Fruit fly (Drosophila melanogaster): Measurements from ENCODE around the gene Ubi-p5E.

Gene Ubi-p5E

dm6 chrX:6301052-6301451 is 21.6 kb upstream of the Ubi-p5E start, which contains the start of gene CG12219:
CG12219 (minus strand) TSS chrX:6301285.
- TF ChIP-seq Rel (GFP tag; optimal IDR thresholded peaks at IDR 0.05), result no peak
- peak; percentile 71 for TF ChIP-seq Rel (tag; optimal IDR thresholded peaks at IDR 0.05)
- TF ChIP-seq CG9705 (GFP tag; optimal IDR thresholded peaks at IDR 0.05), result no peak

dm6 chrX:6295129-6295539 is 15.7 kb upstream of the Ubi-p5E start, which contains the start of the genes CG15891 and CG3815:
CG15891 (minus strand) TSS chrX:6295345.
CG3815 (plus strand) TSS chrX:6295389.
- no peak for TF ChIP-seq OdsH (GFP tag; optimal IDR thresholded peaks at IDR 0.05)
- TF ChIP-seq Hr78 (GFP tag; optimal IDR thresholded peaks at IDR 0.05), result no peak
- peak; percentile 77 for TF ChIP-seq HLH106 (tag; optimal IDR thresholded peaks at IDR 0.05)
- TF ChIP-seq usp (GFP tag; optimal IDR thresholded peaks at IDR 0.05), result no peak
- TF ChIP-seq CG32264 (GFP tag; optimal IDR thresholded peaks at IDR 0.05), result no peak
- TF ChIP-seq Dif (GFP tag; optimal IDR thresholded peaks at IDR 0.05; ENCODE audit: partially characterized antibody), result no peak
- TF ChIP-seq Myc (optimal IDR thresholded peaks at IDR 0.05), result peak; percentile 99
- no peak for TF ChIP-seq jim (GFP tag; optimal IDR thresholded peaks at IDR 0.05)
- no peak for TF ChIP-seq tai (GFP tag; optimal IDR thresholded peaks at IDR 0.05)
- TF ChIP-seq Sp1 (GFP tag; optimal IDR thresholded peaks at IDR 0.05), result peak; percentile 71
- TF ChIP-seq GATAd (GFP tag; optimal IDR thresholded peaks at IDR 0.05), result no peak
- no peak for TF ChIP-seq CrebA (GFP tag; optimal IDR thresholded peaks at IDR 0.05; ENCODE audit: borderline replicate concordance)
- peak; percentile 31 for TF ChIP-seq psq (GFP tag; optimal IDR thresholded peaks at IDR 0.05)
- TF ChIP-seq dsf (GFP tag; optimal IDR thresholded peaks at IDR 0.05; ENCODE audit: borderline replicate concordance), result no peak
- no peak for TF ChIP-seq br (GFP tag; optimal IDR thresholded peaks at IDR 0.05)
- no peak for TF ChIP-seq brk (GFP tag; optimal IDR thresholded peaks at IDR 0.05)
- no peak for TF ChIP-seq Dfd (GFP tag; optimal IDR thresholded peaks at IDR 0.05)
- no peak for TF ChIP-seq woc (GFP tag; optimal IDR thresholded peaks at IDR 0.05)
- no peak for TF ChIP-seq pan (optimal IDR thresholded peaks at IDR 0.05)
- peak; percentile 57 for TF ChIP-seq h (GFP tag; optimal IDR thresholded peaks at IDR 0.05)
- no peak for TF ChIP-seq lola (GFP tag; optimal IDR thresholded peaks at IDR 0.05)
- no peak for TF ChIP-seq fru (GFP tag; optimal IDR thresholded peaks at IDR 0.05)
- peak in 1 of 2 experiments; percentile 63 for TF ChIP-seq foxo (GFP tag; optimal IDR thresholded peaks at IDR 0.05)
- TF ChIP-seq Jra (GFP tag; optimal IDR thresholded peaks at IDR 0.05), result no peak
- TF ChIP-seq Rel (GFP tag; optimal IDR thresholded peaks at IDR 0.05), result no peak
- TF ChIP-seq Rel (tag; optimal IDR thresholded peaks at IDR 0.05), result peak; percentile 43
- peak; percentile 49 for TF ChIP-seq CG9705 (GFP tag; optimal IDR thresholded peaks at IDR 0.05)
- no peak for TF ChIP-seq Abd-B (GFP tag; optimal IDR thresholded peaks at IDR 0.05)
- TF ChIP-seq dl (GFP tag; optimal IDR thresholded peaks at IDR 0.05; ENCODE audit: insufficient read depth in 1 of 2, partially characterized antibody in 2 of 2), result no peak
- TF ChIP-seq N (GFP tag; optimal IDR thresholded peaks at IDR 0.05), result no peak
- no peak for TF ChIP-seq Hr83 (GFP tag; optimal IDR thresholded peaks at IDR 0.05; ENCODE audit: poor library complexity, severe bottlenecking)
- no peak for TF ChIP-seq Mio (GFP tag; optimal IDR thresholded peaks at IDR 0.05)
- TF ChIP-seq ey (GFP tag; optimal IDR thresholded peaks at IDR 0.05), result peak; percentile 22
- no peak for TF ChIP-seq Vsx2 (GFP tag; optimal IDR thresholded peaks at IDR 0.05; ENCODE audit: partially characterized antibody)
- TF ChIP-seq sv (GFP tag; optimal IDR thresholded peaks at IDR 0.05), result no peak
- TF ChIP-seq rgr (GFP tag; optimal IDR thresholded peaks at IDR 0.05), result peak; percentile 51
- TF ChIP-seq sage (GFP tag; optimal IDR thresholded peaks at IDR 0.05), result no peak
- no peak for TF ChIP-seq dmrt93B (GFP tag; optimal IDR thresholded peaks at IDR 0.05)
- no peak for TF ChIP-seq Hnf4 (GFP tag; optimal IDR thresholded peaks at IDR 0.05)

dm6 chrX:6294243-6294642 is 14.8 kb upstream of the Ubi-p5E start, which contains the start of gene CG15892:
CG15892 (minus strand) TSS chrX:6294343.
- TF ChIP-seq CrebA (GFP tag; optimal IDR thresholded peaks at IDR 0.05; ENCODE audit: borderline replicate concordance), result no peak
